Worm (Caenorhabditis elegans) whole organism, late embryonic: ENCODE measurements around the gene str-31.

Experiments
- F13H6.1 ChIP-seq: sonication (generic microtip); optimal IDR thresholded peaks from 2 replicates; lab custom pipeline; 2016; ENCODE audit warnings: missing genetic modification characterization, missing compliant biosample characterization
- K02D7.2 ChIP-seq: sonication (generic microtip); optimal IDR thresholded peaks from 2 replicates; lab custom pipeline; 2017; ENCODE audit warnings: mild to moderate bottlenecking, missing genetic modification characterization, missing compliant biosample characterization
- T23F11.4 ChIP-seq: fragments of 200-800 bp; sonication (Bioruptor generic); optimal IDR thresholded peaks from 2 replicates; lab custom pipeline; 2018; ENCODE audit warnings: mild to moderate bottlenecking, missing genetic modification characterization, missing compliant biosample characterization
- Y22D7AL.16 ChIP-seq: sonication (generic microtip); optimal IDR thresholded peaks from 2 replicates; lab custom pipeline; 2016; ENCODE audit warnings: missing genetic modification characterization, missing compliant biosample characterization
- ahr-1 ChIP-seq: sonication (generic microtip); optimal IDR thresholded peaks from 2 replicates; lab custom pipeline; 2016; ENCODE audit warnings: missing genetic modification characterization, missing compliant biosample characterization
- ama-1 ChIP-seq: fragments of 150-350 bp; optimal IDR thresholded peaks from 2 replicates; lab custom pipeline; 2014
- ceh-18 ChIP-seq: sonication (generic microtip); optimal IDR thresholded peaks from 2 replicates; lab custom pipeline; 2016; ENCODE audit warnings: missing genetic modification characterization, missing compliant biosample characterization
- ceh-2 ChIP-seq: sonication (generic microtip); optimal IDR thresholded peaks from 2 replicates; lab custom pipeline; 2016; ENCODE audit warnings: missing genotype, missing genetic modification characterization, missing compliant biosample characterization
- ceh-30 ChIP-seq: fragments of 150-350 bp; optimal IDR thresholded peaks from 2 replicates; lab custom pipeline; 2014; ENCODE audit warnings: missing biosample characterization, missing genetic modification characterization
- ceh-31 ChIP-seq: sonication (generic microtip); optimal IDR thresholded peaks from 2 replicates; lab custom pipeline; 2016; ENCODE audit warnings: missing genetic modification characterization, missing compliant biosample characterization
- ceh-34 ChIP-seq: sonication (generic microtip); optimal IDR thresholded peaks from 2 replicates; lab custom pipeline; 2016; ENCODE audit warnings: mild to moderate bottlenecking, missing genetic modification characterization, missing compliant biosample characterization
- ceh-45 ChIP-seq: fragments of 200-800 bp; sonication (Bioruptor generic); IDR thresholded peaks from 2 replicates; pipeline ENCODE4 v1.3.6; 2022; ENCODE audit warnings: missing genetic modification reagents, missing genetic modification characterization, missing compliant biosample characterization
- dmd-4 ChIP-seq: sonication (generic microtip); optimal IDR thresholded peaks from 2 replicates; lab custom pipeline; 2016; ENCODE audit warnings: borderline replicate concordance, missing genetic modification characterization, missing compliant biosample characterization
- dve-1 ChIP-seq: sonication (generic microtip); optimal IDR thresholded peaks from 2 replicates; lab custom pipeline; 2017; ENCODE audit warnings: antibody characterized with exemption, mild to moderate bottlenecking, missing genetic modification characterization, missing compliant biosample characterization
- elt-4 ChIP-seq: sonication (generic microtip); optimal IDR thresholded peaks from 2 replicates; lab custom pipeline; 2016; ENCODE audit warnings: missing genetic modification characterization, missing compliant biosample characterization
- eyg-1 ChIP-seq: sonication (generic microtip); optimal IDR thresholded peaks from 2 replicates; lab custom pipeline; 2016; ENCODE audit warnings: missing genotype, missing genetic modification characterization, missing compliant biosample characterization
- fkh-6 ChIP-seq: sonication (generic microtip); optimal IDR thresholded peaks from 2 replicates; lab custom pipeline; 2016; ENCODE audit warnings: missing genetic modification characterization, missing compliant biosample characterization
- gmeb-2 ChIP-seq: sonication (generic microtip); optimal IDR thresholded peaks from 2 replicates; lab custom pipeline; 2016; ENCODE audit warnings: missing genetic modification characterization, inconsistent platforms, missing compliant biosample characterization
- hlh-13 ChIP-seq: fragments of 200-800 bp; sonication (Bioruptor generic); optimal IDR thresholded peaks from 2 replicates; lab custom pipeline; 2018; ENCODE audit warnings: mild to moderate bottlenecking, missing genetic modification characterization, missing compliant biosample characterization
- hlh-30 ChIP-seq: sonication (generic microtip); optimal IDR thresholded peaks from 2 replicates; lab custom pipeline; 2017; ENCODE audit warnings: antibody characterized with exemption, missing genetic modification characterization, missing compliant biosample characterization; ENCODE audit not compliant: insufficient read depth
- lin-11 ChIP-seq: fragments of 200-800 bp; sonication (Bioruptor generic); optimal IDR thresholded peaks from 2 replicates; lab custom pipeline; 2018; ENCODE audit warnings: mild to moderate bottlenecking, missing genetic modification characterization, missing compliant biosample characterization
- mec-3 ChIP-seq: sonication (generic microtip); optimal IDR thresholded peaks from 2 replicates; lab custom pipeline; 2016; ENCODE audit warnings: borderline replicate concordance, missing genetic modification characterization, missing compliant biosample characterization
- nfya-1 ChIP-seq: sonication (generic microtip); optimal IDR thresholded peaks from 2 replicates; lab custom pipeline; 2017; ENCODE audit warnings: missing genetic modification characterization, mild to moderate bottlenecking, missing compliant biosample characterization, antibody characterized with exemption, moderate library complexity
- npax-4 ChIP-seq: sonication (generic microtip); optimal IDR thresholded peaks from 2 replicates; lab custom pipeline; 2016; ENCODE audit warnings: missing genetic modification characterization, missing compliant biosample characterization
- pha-2 ChIP-seq: sonication (generic microtip); optimal IDR thresholded peaks from 2 replicates; lab custom pipeline; 2017; ENCODE audit warnings: mild to moderate bottlenecking, missing genetic modification characterization, missing compliant biosample characterization
- pha-4 ChIP-seq: fragments of 150-350 bp; optimal IDR thresholded peaks from 2 replicates; lab custom pipeline; 2018; ENCODE audit warnings: missing biosample characterization, missing genetic modification reagents, missing genetic modification characterization
- ref-2 ChIP-seq: sonication (generic microtip); optimal IDR thresholded peaks from 2 replicates; lab custom pipeline; 2016; ENCODE audit warnings: missing genetic modification characterization, missing compliant biosample characterization
- rnt-1 ChIP-seq: sonication (generic microtip); optimal IDR thresholded peaks from 2 replicates; lab custom pipeline; 2016; ENCODE audit warnings: missing genetic modification characterization, missing compliant biosample characterization
- sdc-2 ChIP-seq: sonication (generic microtip); optimal IDR thresholded peaks from 2 replicates; lab custom pipeline; 2016; ENCODE audit warnings: missing genotype, missing genetic modification characterization, missing compliant biosample characterization
- sox-2 ChIP-seq: fragments of 200-800 bp; sonication (Bioruptor generic); IDR thresholded peaks from 2 replicates; pipeline ENCODE4 v1.3.6; 2022; ENCODE audit warnings: missing genetic modification reagents, missing genetic modification characterization, missing compliant biosample characterization
- sox-4 ChIP-seq: sonication (generic microtip); optimal IDR thresholded peaks from 2 replicates; lab custom pipeline; 2017; ENCODE audit warnings: mild to moderate bottlenecking, missing genetic modification characterization, inconsistent platforms, missing compliant biosample characterization
- syd-9 ChIP-seq: sonication (generic microtip); optimal IDR thresholded peaks from 2 replicates; lab custom pipeline; 2016; ENCODE audit warnings: mild to moderate bottlenecking, missing genetic modification characterization, moderate library complexity, missing compliant biosample characterization
- ttx-3 ChIP-seq: sonication (generic microtip); optimal IDR thresholded peaks from 2 replicates; lab custom pipeline; 2016; ENCODE audit warnings: missing genetic modification reagents, missing genetic modification characterization, missing compliant biosample characterization
- unc-55 ChIP-seq: sonication (generic microtip); optimal IDR thresholded peaks from 2 replicates; lab custom pipeline; 2017; ENCODE audit warnings: missing biosample characterization, missing genetic modification reagents, missing genetic modification characterization
- zip-5 ChIP-seq: sonication (generic microtip); optimal IDR thresholded peaks from 2 replicates; lab custom pipeline; 2016; ENCODE audit warnings: missing genetic modification characterization, missing compliant biosample characterization

Gene str-31

DNA sequence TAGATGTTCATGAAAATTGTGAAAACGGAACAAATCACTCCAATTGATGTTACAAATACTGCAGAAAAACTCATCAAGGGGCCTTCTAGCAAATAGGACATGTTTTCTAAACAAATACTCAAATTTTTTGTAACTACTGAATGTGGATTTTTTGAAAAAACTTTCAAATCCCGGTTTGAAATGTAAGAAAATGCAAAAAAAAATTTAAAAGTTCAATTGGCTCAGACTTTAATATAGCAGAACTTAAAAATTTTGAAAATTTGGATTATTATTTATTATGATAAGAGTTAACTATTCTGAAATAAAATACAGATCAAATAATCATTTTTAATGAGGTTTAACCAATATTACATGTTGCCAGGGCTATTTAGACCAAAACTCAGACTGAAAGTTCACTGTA lies 18.1 kb downstream of the str-31 start, which contains the start of gene srbc-9:
srbc-9 (minus strand) TSS at position 101 of the 400 bp plus-strand sequence.
- TF ChIP-seq unc-55 (GFP tag; lab: Kevin White, UChicago) (no peak), ceh-18 (no peak), elt-4 (tag; lab: Kevin White, UChicago) (no peak), fkh-6 (tag; lab: Kevin White, UChicago) (no peak), ceh-30 (tag; lab: Kevin White, UChicago) (no peak), syd-9 (tag; lab: Kevin White, UChicago) (no peak), ceh-45 (no peak)

DNA sequence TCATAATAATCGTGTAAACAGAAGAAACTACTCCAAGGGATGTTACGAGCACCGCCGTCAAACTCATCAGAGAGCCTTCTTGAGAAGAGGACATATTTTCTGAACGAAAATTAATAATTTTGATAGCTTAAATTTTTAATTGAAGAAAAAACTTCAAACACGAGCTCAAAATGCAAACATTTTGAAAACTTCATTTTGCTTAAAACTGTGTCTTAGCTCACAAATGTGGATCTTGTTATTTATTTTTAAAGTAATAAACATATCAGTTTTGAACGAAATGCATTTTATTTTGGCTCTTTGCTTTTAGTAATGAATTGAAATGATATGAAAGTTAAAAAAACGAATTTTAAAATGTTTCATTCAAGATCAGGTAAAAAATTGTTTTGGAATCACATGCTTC lies 20.9 kb downstream of the str-31 start, which contains the start of gene srbc-7:
srbc-7 (minus strand) TSS at position 101 of the 400 bp plus-strand sequence.
- TF ChIP-seq lin-11 (tag; lab: Kevin White, UChicago) (no peak), K02D7.2 (tag; lab: Kevin White, UChicago) (no peak), gmeb-2 (tag; lab: Kevin White, UChicago) (no peak), sox-2 (GFP tag; lab: Robert Waterston, UW) (no peak), dve-1 (tag; lab: Kevin White, UChicago) (no peak), ceh-34 (tag; lab: Kevin White, UChicago) (no peak), npax-4 (tag; lab: Kevin White, UChicago) (no peak), ttx-3 (tag; lab: Kevin White, UChicago) (no peak), sdc-2 (tag; lab: Kevin White, UChicago) (no peak), ceh-18 (no peak)
- TF ChIP-seq, all 69 proteins: peak for 0

DNA sequence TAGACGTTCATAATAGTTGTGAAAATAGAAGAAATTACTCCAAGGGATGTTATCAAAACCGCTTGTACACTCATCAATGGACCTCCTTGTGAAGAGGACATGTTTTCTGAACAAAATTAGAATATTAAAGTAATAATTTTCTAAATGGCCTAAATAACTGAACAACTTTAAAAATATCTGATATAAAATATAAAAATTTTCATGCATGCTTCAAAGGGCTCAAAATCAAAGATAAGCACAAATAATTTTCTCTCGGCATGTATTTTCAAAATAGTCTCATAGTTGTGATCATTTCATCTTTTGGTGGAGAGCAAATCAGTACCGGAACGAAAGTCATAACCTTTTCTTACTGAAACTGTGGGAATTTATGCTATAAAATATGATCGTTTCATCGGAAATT lies 23.5 kb downstream of the str-31 start, which contains the start of gene srbc-8:
srbc-8 (minus strand) TSS at position 101 of the 400 bp plus-strand sequence.
- no peak for TF ChIP-seq ref-2 (tag; lab: Kevin White, UChicago)
- TF ChIP-seq hlh-13 = no peak
- no peak for TF ChIP-seq sox-4 (tag; lab: Kevin White, UChicago)
- no peak for TF ChIP-seq gmeb-2 (tag; lab: Kevin White, UChicago)
- no peak for TF ChIP-seq nfya-1 (tag; lab: Kevin White, UChicago)
- TF ChIP-seq rnt-1 = no peak
- TF ChIP-seq ceh-34 (tag; lab: Kevin White, UChicago) = no peak
- TF ChIP-seq sox-2 (GFP tag; lab: Robert Waterston, UW) = no peak
- no peak for TF ChIP-seq Y22D7AL.16

DNA sequence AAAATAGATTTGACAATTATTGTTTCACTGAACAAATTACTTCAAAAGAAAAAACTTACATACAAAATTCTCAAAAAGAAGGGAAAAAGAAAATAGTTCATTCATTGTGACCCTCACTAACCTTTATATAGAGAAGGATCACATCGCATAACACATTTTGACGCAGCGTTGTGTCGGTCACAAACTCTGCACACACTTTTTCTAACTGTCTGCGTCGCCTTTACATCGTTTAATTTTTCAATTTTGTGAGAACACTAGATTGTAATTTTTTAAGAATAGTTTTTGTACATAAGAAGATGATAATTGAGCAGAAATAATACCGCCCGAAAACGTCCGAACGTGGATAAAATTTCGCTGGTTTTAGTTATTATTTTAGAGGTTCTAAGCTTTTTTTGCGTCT lies 27.5 kb downstream of the str-31 start, which contains the start of gene C18B10.6:
C18B10.6 (minus strand) TSS at position 101 of the 400 bp plus-strand sequence.
- TF ChIP-seq F13H6.1 = no peak
- TF ChIP-seq T23F11.4 (GFP tag; lab: Kevin White, UChicago) = no peak
- no peak for TF ChIP-seq dmd-4 (tag; lab: Kevin White, UChicago)
- TF ChIP-seq ceh-31 (tag; lab: Kevin White, UChicago) = no peak
- no peak for TF ChIP-seq eyg-1 (tag; lab: Kevin White, UChicago)
- no peak for TF ChIP-seq pha-4 (tag; lab: Kevin White, UChicago)
- no peak for TF ChIP-seq gmeb-2 (tag; lab: Kevin White, UChicago)
- TF ChIP-seq ceh-45 = no peak
- no peak for TF ChIP-seq zip-5 (tag; lab: Kevin White, UChicago)
- no peak for TF ChIP-seq hlh-30
- TF ChIP-seq sox-4 (tag; lab: Kevin White, UChicago) = no peak
- TF ChIP-seq sdc-2 (tag; lab: Kevin White, UChicago) = no peak
- no peak for TF ChIP-seq rnt-1
- no peak for TF ChIP-seq ama-1 (lab: Kevin White, UChicago)
- no peak for TF ChIP-seq lin-11 (tag; lab: Kevin White, UChicago)
- TF ChIP-seq fkh-6 (tag; lab: Kevin White, UChicago) = no peak

DNA sequence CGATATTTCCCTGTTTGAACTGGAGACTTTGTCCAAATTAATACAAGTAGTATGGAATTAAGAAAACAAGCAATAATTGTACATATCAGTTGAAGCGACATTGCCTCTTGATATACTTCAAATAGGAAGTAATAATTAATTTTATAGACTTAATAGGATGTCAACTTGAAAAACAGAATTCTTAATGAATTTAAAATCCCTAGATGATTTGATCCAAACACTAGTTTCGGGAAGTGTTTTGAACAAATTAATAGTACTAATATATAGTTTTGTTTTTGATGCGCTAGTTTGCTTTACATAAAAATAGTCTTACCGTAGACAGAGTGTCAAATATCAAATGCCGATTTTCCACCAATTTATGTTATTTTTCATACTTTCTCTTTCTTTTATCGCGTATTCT lies 30.1 kb downstream of the str-31 start, which contains the start of gene str-190:
str-190 (minus strand) TSS at position 101 of the 400 bp plus-strand sequence.
- TF ChIP-seq eyg-1 (tag; lab: Kevin White, UChicago) = no peak
- no peak for TF ChIP-seq mec-3 (tag; lab: Kevin White, UChicago)
- TF ChIP-seq ceh-31 (tag; lab: Kevin White, UChicago) = no peak
- no peak for TF ChIP-seq ceh-2 (tag; lab: Kevin White, UChicago)
- TF ChIP-seq ahr-1 (tag; lab: Kevin White, UChicago) = no peak
- no peak for TF ChIP-seq ama-1 (lab: Kevin White, UChicago)
- no peak for TF ChIP-seq npax-4 (tag; lab: Kevin White, UChicago)
- no peak for TF ChIP-seq pha-2 (tag; lab: Kevin White, UChicago)
